Fruit fly (Drosophila melanogaster): Measurements from ENCODE around the gene RpL3.
A peak's percentile ranks its signal among the peaks of the same experiment; 100 is the strongest.

The RpL3 gene

DNA sequence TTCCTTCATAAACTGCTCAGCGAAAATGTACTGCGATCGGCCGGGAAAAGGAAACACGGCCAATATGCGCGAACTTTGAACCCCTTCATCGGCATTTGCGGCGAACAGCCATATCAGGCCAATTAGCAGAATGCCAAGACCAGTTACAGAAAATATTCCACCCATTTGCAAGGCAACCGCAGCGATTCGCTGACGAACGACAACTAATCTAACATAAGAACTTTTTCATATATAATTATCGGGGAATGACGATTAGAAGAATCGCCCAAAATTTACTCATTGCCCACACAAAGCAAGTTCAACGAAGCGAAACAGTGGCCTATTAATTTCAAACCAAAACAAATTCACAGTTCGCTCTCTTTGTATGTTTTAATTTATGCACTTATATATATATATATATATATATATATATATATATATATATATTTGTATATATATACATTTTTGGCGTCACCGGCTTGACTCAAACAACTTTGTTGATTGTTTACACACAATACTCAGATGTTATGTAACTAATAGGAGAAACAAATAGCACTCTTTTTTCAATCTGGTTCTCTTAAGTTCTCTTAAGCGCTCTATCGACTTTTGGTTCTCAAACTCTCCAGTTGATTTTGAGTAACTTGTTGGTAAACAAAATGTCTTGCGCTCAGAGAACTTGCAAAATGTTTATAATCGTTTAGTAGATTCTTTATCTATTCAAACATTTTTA lies 49.1 kb upstream of the RpL3 start, which contains the start of gene Ugt35A1 (continued):
- TF ChIP-seq fu2 (GFP tag; optimal IDR thresholded peaks at IDR 0.05) (no peak), Rfx (GFP tag; IDR thresholded peaks at IDR 0.05) (0 out of 2 replicates have a peak, but pooled peaks have one; percentile 7), Pdp1 (GFP tag; optimal IDR thresholded peaks at IDR 0.05) (peak in 1 of 2 experiments; percentile 92), amos (GFP tag; IDR thresholded peaks at IDR 0.05; ENCODE audit: partially characterized antibody) (no peak; the same call in 1 of the 2 replicates), CG18599 (GFP tag; optimal IDR thresholded peaks at IDR 0.05) (peak; percentile 1), Eip74EF (GFP tag; optimal IDR thresholded peaks at IDR 0.05) (no peak), CG14965 (GFP tag; optimal IDR thresholded peaks at IDR 0.05; ENCODE audit: borderline replicate concordance) (no peak), al (GFP tag; IDR thresholded peaks at IDR 0.05) (0 out of 2 replicates have a peak, but pooled peaks have one; percentile 15), z (GFP tag; IDR thresholded peaks at IDR 0.05) (peak; percentile 61; the same call in 2 of the 3 replicates), CTCF (GFP tag; optimal IDR thresholded peaks at IDR 0.05) (no peak), CG4282 (GFP tag; optimal IDR thresholded peaks at IDR 0.05) (no peak), Tbp (GFP tag; optimal IDR thresholded peaks at IDR 0.05) (no peak), otp (GFP tag; IDR thresholded peaks at IDR 0.05) (0 out of 3 replicates have a peak, but pooled peaks have one; percentile 12), CG43689 (GFP tag; IDR thresholded peaks at IDR 0.05) (no peak), CG3065 (GFP tag; optimal IDR thresholded peaks at IDR 0.05) (no peak), Opbp (GFP tag; IDR thresholded peaks at IDR 0.05; ENCODE audit: partially characterized antibody) (no peak), CG18476 (GFP tag; optimal IDR thresholded peaks at IDR 0.05) (no peak), CG32532 (GFP tag; IDR thresholded peaks at IDR 0.05) (peak; percentile 7; the same call in 1 of the 2 replicates), klu (GFP tag; IDR thresholded peaks at IDR 0.05) (no peak), sens (GFP tag) (peak; percentile 13), ara (GFP tag; IDR thresholded peaks at IDR 0.05) (no peak), Elba2 (GFP tag; optimal IDR thresholded peaks at IDR 0.05) (no peak), lab (GFP tag; optimal IDR thresholded peaks at IDR 0.05) (peak; percentile 51), Vsx1 (GFP tag; optimal IDR thresholded peaks at IDR 0.05) (peak; percentile 89), aop (GFP tag; IDR thresholded peaks at IDR 0.05) (no peak), sd (tag; optimal IDR thresholded peaks at IDR 0.05) (peak; percentile 66), CG3163 (GFP tag; optimal IDR thresholded peaks at IDR 0.05) (peak; percentile 77), Dref (GFP tag; IDR thresholded peaks at IDR 0.05) (no peak), Dad (GFP tag; optimal IDR thresholded peaks at IDR 0.05) (no peak), CG7839 (tag; optimal IDR thresholded peaks at IDR 0.05) (no peak), CG13287 (GFP tag; IDR thresholded peaks at IDR 0.05; ENCODE audit: partially characterized antibody) (peak; percentile 23; the same call in 1 of the 2 replicates), disco-r (GFP tag; optimal IDR thresholded peaks at IDR 0.05) (no peak), Hsf (GFP tag; optimal IDR thresholded peaks at IDR 0.05) (no peak), pnt (GFP tag; optimal IDR thresholded peaks at IDR 0.05) (no peak), Bgb (GFP tag; IDR thresholded peaks at IDR 0.05; ENCODE audit: partially characterized antibody) (0 out of 2 replicates have a peak, but pooled peaks have one; percentile 12)

DNA sequence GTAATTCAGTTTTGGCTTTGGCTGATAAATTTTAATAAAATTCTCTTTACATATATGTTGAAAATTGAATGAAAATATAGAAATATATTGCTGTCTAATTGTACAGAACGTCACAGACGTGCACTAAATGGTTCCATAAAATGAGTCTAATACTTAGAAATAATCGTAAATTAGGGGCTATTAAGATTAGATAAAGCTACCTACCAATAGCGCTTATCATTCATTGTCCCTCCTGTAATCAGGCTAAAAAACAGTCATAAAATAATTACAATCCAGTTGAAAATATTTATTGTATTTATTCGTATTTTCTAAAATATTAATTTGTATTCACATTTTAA lies 48.6 kb upstream of the RpL3 start:
- TF ChIP-seq Rx (GFP tag; IDR thresholded peaks at IDR 0.05) (no peak), pho (GFP tag; optimal IDR thresholded peaks at IDR 0.05) (no peak), scrt (GFP tag; optimal IDR thresholded peaks at IDR 0.05) (no peak), ATbp (GFP tag; optimal IDR thresholded peaks at IDR 0.05) (no peak), CG10274 (GFP tag; optimal IDR thresholded peaks at IDR 0.05) (no peak), PHDP (tag; optimal IDR thresholded peaks at IDR 0.05) (peak; percentile 62), dan (GFP tag; IDR thresholded peaks at IDR 0.05) (no peak), CG15073 (GFP tag; optimal IDR thresholded peaks at IDR 0.05) (no peak), CG2678 (tag; optimal IDR thresholded peaks at IDR 0.05) (peak; percentile 46), CG5180 (GFP tag; optimal IDR thresholded peaks at IDR 0.05) (no peak), Nf-YA (GFP tag; IDR thresholded peaks at IDR 0.05) (no peak), grn (GFP tag; optimal IDR thresholded peaks at IDR 0.05) (peak; percentile 29), CG13775 (GFP tag; optimal IDR thresholded peaks at IDR 0.05) (no peak), CG8290 (GFP tag; optimal IDR thresholded peaks at IDR 0.05) (no peak), CG8290 (tag; optimal IDR thresholded peaks at IDR 0.05) (no peak), CG18599 (GFP tag; optimal IDR thresholded peaks at IDR 0.05) (peak; percentile 29), CrebB (tag; optimal IDR thresholded peaks at IDR 0.05) (peak; percentile 9), wor (GFP tag; IDR thresholded peaks at IDR 0.05) (no peak)
